Fruit fly (Drosophila melanogaster): ENCODE data around the gene tll.

dm6 chr3R:30876136-30876683 is 24.1 kb downstream of the tll start, which contains the start of gene CG15546:
- TF ChIP-seq CG7271 (tag; optimal IDR thresholded peaks at IDR 0.05): no peak
- no peak for TF ChIP-seq CG17802 (tag; optimal IDR thresholded peaks at IDR 0.05)
- no peak for TF ChIP-seq CG11723 (GFP tag; optimal IDR thresholded peaks at IDR 0.05)
- TF ChIP-seq z (GFP tag; IDR thresholded peaks at IDR 0.05): no peak
- no peak for TF ChIP-seq TFAM (GFP tag; optimal IDR thresholded peaks at IDR 0.05)
- no peak for TF ChIP-seq abd-A (tag; optimal IDR thresholded peaks at IDR 0.05)
- TF ChIP-seq Bgb (GFP tag; IDR thresholded peaks at IDR 0.05; ENCODE audit: partially characterized antibody): no peak
